Fruit fly (Drosophila melanogaster) whole organism, adult: ENCODE data around the gene Snmp2.

ENCODE experiments used
- CG33017 ChIP-seq: fragments of 200-800 bp; sonication (Bioruptor generic); optimal IDR thresholded peaks from 2 replicates; lab custom pipeline; 2018; ENCODE audit warnings: missing biosample characterization, mild to moderate bottlenecking, missing genetic modification characterization, moderate library complexity
- Clk ChIP-seq: fragments of 200-800 bp; sonication (Bioruptor generic); optimal IDR thresholded peaks from 2 replicates; lab custom pipeline; 2017; ENCODE audit warnings: missing biosample characterization, missing genetic modification characterization
- Mnt ChIP-seq: fragments of 200-800 bp; sonication (Bioruptor generic); optimal IDR thresholded peaks from 2 replicates; lab custom pipeline; 2016; ENCODE audit warnings: missing biosample characterization, mild to moderate bottlenecking, missing genetic modification characterization
- kay ChIP-seq: fragments of 200-800 bp; sonication (Bioruptor generic); peaks from one replicate; lab custom pipeline; 2016; ENCODE audit warnings: missing biosample characterization, missing genetic modification characterization, borderline replicate concordance

DNA sequence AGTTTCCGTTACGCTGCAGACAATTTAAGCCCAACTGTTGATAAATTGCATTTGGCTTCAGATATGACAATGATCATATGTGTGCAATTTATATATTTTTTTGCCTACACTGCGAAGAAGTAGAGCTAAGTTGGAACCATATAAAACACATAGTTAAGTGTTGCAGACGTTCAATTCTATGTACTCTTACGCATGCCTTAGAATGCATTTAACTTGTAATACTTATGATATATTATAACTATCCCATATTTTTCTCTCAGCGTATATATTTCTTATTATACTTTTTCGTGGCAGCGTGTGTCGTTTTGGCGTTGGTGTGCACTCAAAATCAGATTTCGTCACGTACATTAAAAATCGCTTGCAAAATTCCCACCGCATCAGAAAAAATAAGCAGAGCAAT is 40.5 kb upstream of the Snmp2 start:
- TF ChIP-seq Clk (no peak), Mnt (no peak), kay (no peak), CG33017 (tag; lab: Kevin White, UChicago) (peak; percentile 47)
